Worm (Caenorhabditis elegans) whole organism, L2 larva: Measurements from ENCODE around the gene F35G12.7.

Experiments used
- C34F6.9 ChIP-seq: fragments of 150-350 bp; optimal IDR thresholded peaks from 2 replicates; lab custom pipeline; 2014; ENCODE audit warnings: missing biosample characterization, missing genetic modification characterization
- F13H6.1 ChIP-seq: sonication (generic microtip); optimal IDR thresholded peaks from 2 replicates; lab custom pipeline; 2016; ENCODE audit warnings: missing genetic modification characterization, missing compliant biosample characterization
- Y55F3AM.14 ChIP-seq: fragments of 200-800 bp; sonication (Bioruptor generic); optimal IDR thresholded peaks from 2 replicates; lab custom pipeline; 2018; ENCODE audit warnings: mild to moderate bottlenecking, missing genetic modification characterization, missing compliant biosample characterization
- ZK546.5 ChIP-seq: sonication (generic microtip); optimal IDR thresholded peaks from 2 replicates; lab custom pipeline; 2017; ENCODE audit warnings: missing biosample characterization, missing genetic modification characterization
- alr-1 ChIP-seq: fragments of 150-350 bp; optimal IDR thresholded peaks from 2 replicates; lab custom pipeline; 2014; ENCODE audit warnings: missing biosample characterization, missing genetic modification characterization
- aly-2 ChIP-seq: fragments of 150-350 bp; optimal IDR thresholded peaks from 2 replicates; lab custom pipeline; 2014; ENCODE audit warnings: missing biosample characterization, missing genetic modification characterization
- ama-1 ChIP-seq: fragments of 150-350 bp; optimal IDR thresholded peaks from 2 replicates; lab custom pipeline; 2018; ENCODE audit warnings: inconsistent platforms
- ceh-82 ChIP-seq: fragments of 150-350 bp; optimal IDR thresholded peaks from 2 replicates; lab custom pipeline; 2014; ENCODE audit warnings: missing biosample characterization, missing genetic modification characterization
- crh-2 ChIP-seq: sonication (generic microtip); optimal IDR thresholded peaks from 2 replicates; lab custom pipeline; 2017; ENCODE audit warnings: missing biosample characterization, missing genetic modification characterization
- dmd-4 ChIP-seq: sonication (generic microtip); optimal IDR thresholded peaks from 2 replicates; lab custom pipeline; 2017; ENCODE audit warnings: missing biosample characterization, missing genetic modification characterization
- egl-27 ChIP-seq: sonication (generic microtip); optimal IDR thresholded peaks from 3 replicates; lab custom pipeline; 2017; ENCODE audit warnings: missing biosample characterization, missing genetic modification reagents, missing genetic modification characterization
- elt-1 ChIP-seq: fragments of 150-350 bp; optimal IDR thresholded peaks from 2 replicates; lab custom pipeline; 2014; ENCODE audit warnings: missing biosample characterization, missing genetic modification characterization
- elt-3 ChIP-seq: sonication (generic microtip); optimal IDR thresholded peaks from 2 replicates; lab custom pipeline; 2017; ENCODE audit warnings: missing biosample characterization, missing genetic modification characterization
- fos-1 ChIP-seq: fragments of 150-350 bp; optimal IDR thresholded peaks from 2 replicates; lab custom pipeline; 2014; ENCODE audit warnings: missing biosample characterization, missing genetic modification characterization
- gmeb-1 ChIP-seq: fragments of 150-350 bp; optimal IDR thresholded peaks from 2 replicates; lab custom pipeline; 2014; ENCODE audit warnings: missing biosample characterization, missing genetic modification characterization
- lin-11 ChIP-seq: fragments of 150-350 bp; sonication (generic microtip); optimal IDR thresholded peaks from 2 replicates; lab custom pipeline; 2014; ENCODE audit warnings: missing biosample characterization, missing genetic modification characterization, inconsistent platforms, mixed read lengths
- lin-13 ChIP-seq: fragments of 150-350 bp; optimal IDR thresholded peaks from 2 replicates; lab custom pipeline; 2014; ENCODE audit warnings: missing biosample characterization, missing genetic modification reagents, missing genetic modification characterization
- lin-39 ChIP-seq: fragments of 150-350 bp; optimal IDR thresholded peaks from 2 replicates; lab custom pipeline; 2014; ENCODE audit warnings: missing biosample characterization, missing genetic modification reagents, missing genetic modification characterization
- lsy-2 ChIP-seq, 2 experiments: fragments of 150-350 bp in 1 of 2; sonication (generic microtip) in 1 of 2; optimal IDR thresholded peaks; 2 replicates each; lab custom pipeline; 2014 to 2017; ENCODE audit warnings: missing biosample characterization in 2 of 2, missing genetic modification characterization in 2 of 2
- mab-5 ChIP-seq: fragments of 150-350 bp; optimal IDR thresholded peaks from 2 replicates; lab custom pipeline; 2014; ENCODE audit warnings: missing biosample characterization, missing genetic modification characterization
- mbf-1 ChIP-seq: sonication (generic microtip); optimal IDR thresholded peaks from 2 replicates; lab custom pipeline; 2017; ENCODE audit warnings: missing biosample characterization, missing genetic modification characterization
- mdl-1 ChIP-seq, 2 experiments: fragments of 150-350 bp in 1 of 2; sonication (generic microtip) in 1 of 2; optimal IDR thresholded peaks; 2 replicates each; lab custom pipeline; 2017; ENCODE audit warnings: missing biosample characterization in 2 of 2, missing genetic modification characterization in 2 of 2
- nhr-10 ChIP-seq: sonication (generic microtip); optimal IDR thresholded peaks from 2 replicates; lab custom pipeline; 2017; ENCODE audit warnings: missing biosample characterization, missing genetic modification characterization
- nhr-11 ChIP-seq: fragments of 150-350 bp; optimal IDR thresholded peaks from 2 replicates; lab custom pipeline; 2014; ENCODE audit warnings: missing biosample characterization, missing genetic modification characterization
- nhr-12 ChIP-seq: fragments of 150-350 bp; optimal IDR thresholded peaks from 2 replicates; lab custom pipeline; 2014; ENCODE audit warnings: missing biosample characterization, missing genetic modification characterization
- nhr-129 ChIP-seq: fragments of 150-350 bp; optimal IDR thresholded peaks from 2 replicates; lab custom pipeline; 2014; ENCODE audit warnings: missing biosample characterization, missing genetic modification characterization
- nhr-21 ChIP-seq: fragments of 150-350 bp; optimal IDR thresholded peaks from 2 replicates; lab custom pipeline; 2014; ENCODE audit warnings: missing biosample characterization, missing genetic modification characterization
- nhr-23 ChIP-seq: fragments of 150-350 bp; optimal IDR thresholded peaks from 2 replicates; lab custom pipeline; 2014; ENCODE audit warnings: missing biosample characterization, missing genetic modification reagents, missing genetic modification characterization
- nhr-237 ChIP-seq: fragments of 150-350 bp; optimal IDR thresholded peaks from 2 replicates; lab custom pipeline; 2014; ENCODE audit warnings: missing biosample characterization, missing genetic modification characterization
- nhr-25 ChIP-seq: fragments of 150-350 bp; sonication (generic microtip); optimal IDR thresholded peaks from 3 replicates; lab custom pipeline; 2014; ENCODE audit warnings: missing biosample characterization, missing genetic modification characterization
- nhr-6 ChIP-seq: fragments of 150-350 bp; optimal IDR thresholded peaks from 2 replicates; lab custom pipeline; 2014; ENCODE audit warnings: missing biosample characterization, missing genetic modification characterization
- nhr-77 ChIP-seq: fragments of 150-350 bp; optimal IDR thresholded peaks from 2 replicates; lab custom pipeline; 2014; ENCODE audit warnings: missing biosample characterization, missing genetic modification characterization
- peb-1 ChIP-seq: fragments of 150-350 bp; optimal IDR thresholded peaks from 2 replicates; lab custom pipeline; 2014; ENCODE audit warnings: missing biosample characterization, missing genetic modification characterization
- sem-4 ChIP-seq: fragments of 150-350 bp; optimal IDR thresholded peaks from 2 replicates; lab custom pipeline; 2014; ENCODE audit warnings: missing biosample characterization, missing genetic modification reagents, missing genetic modification characterization
- skn-1 ChIP-seq: sonication (generic microtip); optimal IDR thresholded peaks from 2 replicates; lab custom pipeline; 2017; ENCODE audit warnings: missing biosample characterization, missing genetic modification characterization
- sma-3 ChIP-seq: sonication (generic microtip); optimal IDR thresholded peaks from 2 replicates; lab custom pipeline; 2016; ENCODE audit warnings: missing genetic modification reagents, missing genetic modification characterization, missing compliant biosample characterization
- sma-9 ChIP-seq, 2 experiments: fragments of 150-350 bp in 1 of 2; sonication (generic microtip) in 1 of 2; optimal IDR thresholded peaks; 2 replicates each; lab custom pipeline; 2014 to 2016; ENCODE audit warnings: missing genetic modification characterization in 2 of 2, mild to moderate bottlenecking in 1 of 2, missing biosample characterization in 1 of 2, missing compliant biosample characterization in 1 of 2, missing genetic modification reagents in 1 of 2, moderate library complexity in 1 of 2
- snpc-4 ChIP-seq: fragments of 150-350 bp; optimal IDR thresholded peaks from 2 replicates; lab custom pipeline; 2014; ENCODE audit warnings: missing biosample characterization, missing genetic modification characterization
- unc-39 ChIP-seq: fragments of 150-350 bp; optimal IDR thresholded peaks from 2 replicates; lab custom pipeline; 2014; ENCODE audit warnings: missing biosample characterization, missing genetic modification characterization
- unc-55 ChIP-seq: fragments of 150-350 bp; sonication (generic microtip); optimal IDR thresholded peaks from 3 replicates; lab custom pipeline; 2014; ENCODE audit warnings: missing biosample characterization, missing genetic modification reagents, missing genetic modification characterization
- unc-62 ChIP-seq: fragments of 150-350 bp; optimal IDR thresholded peaks from 2 replicates; lab custom pipeline; 2014; ENCODE audit warnings: missing biosample characterization, missing genetic modification reagents, missing genetic modification characterization
- zag-1 ChIP-seq: fragments of 150-350 bp; optimal IDR thresholded peaks from 2 replicates; lab custom pipeline; 2014; ENCODE audit warnings: missing biosample characterization, missing genetic modification characterization
- ztf-1 ChIP-seq: fragments of 200-800 bp; sonication (Bioruptor generic); conservative IDR thresholded peaks from 2 replicates; pipeline ENCODE4 v1.3.6; 2022; ENCODE audit warnings: missing genetic modification characterization, missing compliant biosample characterization
- ztf-4 ChIP-seq: fragments of 150-350 bp; optimal IDR thresholded peaks from 2 replicates; lab custom pipeline; 2014; ENCODE audit warnings: missing biosample characterization, missing genetic modification characterization

Gene F35G12.7

DNA sequence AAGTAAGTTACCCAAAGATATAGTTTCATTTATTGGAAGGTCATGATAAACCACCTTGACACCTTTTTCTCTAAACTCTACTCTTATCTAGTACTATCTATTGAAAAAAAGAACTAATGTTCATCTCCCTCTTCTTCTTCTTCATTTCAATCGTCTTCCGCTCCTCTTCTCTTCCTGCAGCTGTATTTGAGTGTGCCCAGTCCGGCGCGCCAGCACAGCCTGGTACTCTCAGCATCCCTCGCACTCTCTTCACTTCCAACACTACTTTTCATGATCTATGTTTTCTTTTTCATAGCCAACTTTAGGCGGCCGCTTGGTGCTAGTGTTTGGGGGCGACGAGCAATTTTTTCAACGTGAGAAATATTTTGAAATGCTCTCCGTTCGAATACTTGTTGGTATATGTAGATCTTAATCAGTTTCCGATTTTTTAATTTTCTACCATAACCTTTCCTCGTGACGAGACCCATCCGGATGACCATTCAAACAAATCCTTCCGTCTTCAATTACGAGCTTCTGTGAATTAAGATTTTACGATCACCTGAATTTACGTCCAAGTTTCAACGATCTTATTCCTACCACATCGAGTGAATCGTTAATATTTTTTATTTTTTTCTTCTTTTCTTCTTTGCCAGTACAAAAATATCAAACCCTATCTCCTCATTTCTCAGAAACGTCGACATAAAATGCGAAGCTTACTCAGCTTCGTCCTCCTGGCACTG, 24.9 kb downstream of the F35G12.7 start, which contains the start of gene pan-1:
TSS of gene pan-1 (plus strand) at position 669 of the 719 bp plus-strand sequence.
- TF ChIP-seq sma-9 (GFP tag; optimal IDR thresholded peaks at IDR 0.05; lab: Kevin White, UChicago) (peak; percentile 59), sma-9 (tag; optimal IDR thresholded peaks at IDR 0.05; lab: Kevin White, UChicago) (no peak), Y55F3AM.14 (peak; percentile 15), unc-55 (GFP tag; lab: Kevin White, UChicago) (peak; percentile 75), mbf-1 (tag; lab: Kevin White, UChicago) (no peak), nhr-129 (tag; lab: Kevin White, UChicago) (peak; percentile 20), C34F6.9 (peak; percentile 69), nhr-77 (no peak), ztf-1 (GFP tag; lab: Robert Waterston, UW) (no peak), gmeb-1 (tag; lab: Kevin White, UChicago) (no peak), sma-3 (GFP tag; lab: Kevin White, UChicago) (peak; percentile 27), F13H6.1 (tag; lab: Kevin White, UChicago) (peak; percentile 44), crh-2 (tag; lab: Kevin White, UChicago) (peak; percentile 20), mab-5 (tag; lab: Kevin White, UChicago) (peak; percentile 16), egl-27 (tag; lab: Kevin White, UChicago) (peak; percentile 47), skn-1 (no peak), sem-4 (peak; percentile 7), fos-1 (peak; percentile 68), lin-13 (GFP tag; lab: Kevin White, UChicago) (peak; percentile 34), lin-11 (tag; lab: Kevin White, UChicago) (peak; percentile 16), lsy-2 (tag; optimal IDR thresholded peaks at IDR 0.05; lab: Kevin White, UChicago) (peak in 1 of 2 experiments; percentile 65), nhr-21 (tag; lab: Kevin White, UChicago) (peak; percentile 28), nhr-25 (tag; lab: Kevin White, UChicago) (peak; percentile 14)

DNA sequence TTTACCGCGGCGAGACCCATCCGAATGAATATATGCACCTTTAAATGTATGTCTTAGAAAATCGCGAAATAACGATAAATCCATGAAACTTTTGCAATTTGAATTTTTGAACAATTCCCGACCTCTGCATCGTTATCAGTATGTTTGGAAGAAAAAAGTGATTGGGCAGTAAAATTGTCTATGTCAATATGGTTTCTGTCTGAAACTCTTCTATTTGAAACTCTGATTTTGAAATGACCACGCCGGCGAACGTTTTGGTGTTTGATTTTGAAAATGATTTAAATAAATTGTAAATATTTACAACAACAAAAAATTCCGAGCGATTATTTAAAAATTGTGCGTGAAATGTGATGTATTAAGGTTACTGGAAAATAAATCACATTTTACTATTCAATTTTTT, 25.8 kb downstream of the F35G12.7 start:
- TF ChIP-seq unc-55 (GFP tag; lab: Kevin White, UChicago) (no peak), fos-1 (peak; percentile 18), sma-9 (GFP tag; optimal IDR thresholded peaks at IDR 0.05; lab: Kevin White, UChicago) (peak; percentile 22), sma-9 (tag; optimal IDR thresholded peaks at IDR 0.05; lab: Kevin White, UChicago) (no peak)

DNA sequence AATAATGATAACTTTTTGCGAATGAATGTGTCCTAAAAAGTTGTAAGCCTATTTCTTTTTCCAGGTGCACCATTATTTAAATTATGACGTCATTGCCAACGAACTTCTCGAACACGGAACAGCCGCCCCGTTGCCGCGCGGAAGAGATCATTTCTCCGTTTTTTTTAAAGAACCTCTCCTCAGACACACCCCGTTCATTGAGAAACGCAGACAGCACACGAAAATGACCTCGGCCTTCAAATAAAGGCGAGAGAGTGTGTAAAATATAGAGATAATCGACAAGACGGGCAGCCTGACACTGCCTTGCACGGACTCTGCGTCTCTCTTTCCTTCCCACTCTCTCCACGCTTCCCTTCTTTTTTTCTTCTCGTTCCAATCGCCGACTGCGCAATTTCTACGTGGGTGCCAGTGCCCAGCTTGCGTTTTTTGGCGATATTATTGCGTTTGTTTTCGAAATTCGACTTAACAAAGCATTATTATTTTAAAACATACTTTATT, 26.7 kb downstream of the F35G12.7 start:
- TF ChIP-seq lin-11 (tag; lab: Kevin White, UChicago) (peak; percentile 72), nhr-129 (tag; lab: Kevin White, UChicago) (peak; percentile 64), elt-1 (no peak), lsy-2 (tag; optimal IDR thresholded peaks at IDR 0.05; lab: Kevin White, UChicago) (peak; percentile 64 to 82), skn-1 (no peak), nhr-6 (tag; lab: Kevin White, UChicago) (peak; percentile 45), ama-1 (lab: Kevin White, UChicago) (peak; percentile 66), ztf-4 (tag; lab: Kevin White, UChicago) (peak; percentile 53), unc-55 (GFP tag; lab: Kevin White, UChicago) (peak; percentile 69), nhr-10 (no peak), F13H6.1 (tag; lab: Kevin White, UChicago) (peak; percentile 86), mab-5 (tag; lab: Kevin White, UChicago) (peak; percentile 75), crh-2 (tag; lab: Kevin White, UChicago) (peak; percentile 59), dmd-4 (tag; lab: Kevin White, UChicago) (no peak), peb-1 (tag; lab: Kevin White, UChicago) (peak; percentile 45), nhr-11 (no peak), mbf-1 (tag; lab: Kevin White, UChicago) (no peak), unc-62 (GFP tag; lab: Kevin White, UChicago) (peak; percentile 54), lin-39 (no peak), sma-3 (GFP tag; lab: Kevin White, UChicago) (peak; percentile 77), nhr-77 (no peak), gmeb-1 (tag; lab: Kevin White, UChicago) (peak; percentile 59), Y55F3AM.14 (peak; percentile 72), zag-1 (tag; lab: Kevin White, UChicago) (peak; percentile 12), nhr-21 (tag; lab: Kevin White, UChicago) (peak; percentile 80), sem-4 (peak; percentile 38), aly-2 (tag; lab: Kevin White, UChicago) (no peak), snpc-4 (no peak), nhr-12 (tag; lab: Kevin White, UChicago) (no peak), nhr-25 (tag; lab: Kevin White, UChicago) (peak; percentile 84), ztf-1 (GFP tag; lab: Robert Waterston, UW) (no peak), alr-1 (tag; lab: Kevin White, UChicago) (no peak), sma-9 (GFP tag; optimal IDR thresholded peaks at IDR 0.05; lab: Kevin White, UChicago) (peak; percentile 83), sma-9 (tag; optimal IDR thresholded peaks at IDR 0.05; lab: Kevin White, UChicago) (no peak), mdl-1 (tag; optimal IDR thresholded peaks at IDR 0.05; lab: Kevin White, UChicago) (peak; percentile 51 to 58), unc-39 (tag; lab: Kevin White, UChicago) (no peak), nhr-237 (no peak), elt-3 (tag; lab: Kevin White, UChicago) (no peak), ceh-82 (no peak), ZK546.5 (tag; lab: Kevin White, UChicago) (no peak), lin-13 (GFP tag; lab: Kevin White, UChicago) (peak; percentile 40), nhr-23 (tag; lab: Kevin White, UChicago) (no peak)
